Worm (Caenorhabditis elegans) whole organism, late embryonic: ENCODE results near the gene dos-3.
A peak's percentile ranks its signal among the peaks of the same experiment; 100 is the strongest.

Experiments
- C38D4.7 ChIP-seq: fragments of 200-800 bp; sonication (Bioruptor generic); optimal IDR thresholded peaks from 2 replicates; lab custom pipeline; 2018; ENCODE audit warnings: mild to moderate bottlenecking, missing genetic modification characterization, moderate library complexity, missing compliant biosample characterization
- K02D7.2 ChIP-seq: sonication (generic microtip); optimal IDR thresholded peaks from 2 replicates; lab custom pipeline; 2017; ENCODE audit warnings: mild to moderate bottlenecking, missing genetic modification characterization, missing compliant biosample characterization
- K09A11.1 ChIP-seq: sonication (generic microtip); optimal IDR thresholded peaks from 2 replicates; lab custom pipeline; 2017; ENCODE audit warnings: antibody characterized with exemption, mild to moderate bottlenecking, missing genetic modification characterization, missing compliant biosample characterization; ENCODE audit not compliant: insufficient read depth
- T23F11.4 ChIP-seq: fragments of 200-800 bp; sonication (Bioruptor generic); optimal IDR thresholded peaks from 2 replicates; lab custom pipeline; 2018; ENCODE audit warnings: mild to moderate bottlenecking, missing genetic modification characterization, missing compliant biosample characterization
- ceh-19 ChIP-seq: fragments of 200-800 bp; sonication (Bioruptor generic); optimal IDR thresholded peaks from 2 replicates; lab custom pipeline; 2018; ENCODE audit warnings: mild to moderate bottlenecking, missing genetic modification characterization, missing compliant biosample characterization
- ceh-2 ChIP-seq: sonication (generic microtip); optimal IDR thresholded peaks from 2 replicates; lab custom pipeline; 2016; ENCODE audit warnings: missing genotype, missing genetic modification characterization, missing compliant biosample characterization
- ceh-22 ChIP-seq: sonication (generic microtip); optimal IDR thresholded peaks from 2 replicates; lab custom pipeline; 2017; ENCODE audit warnings: missing biosample characterization, missing genetic modification characterization
- ceh-31 ChIP-seq: sonication (generic microtip); optimal IDR thresholded peaks from 2 replicates; lab custom pipeline; 2016; ENCODE audit warnings: missing genetic modification characterization, missing compliant biosample characterization
- ceh-45 ChIP-seq: fragments of 200-800 bp; sonication (Bioruptor generic); IDR thresholded peaks from 2 replicates; pipeline ENCODE4 v1.3.6; 2022; ENCODE audit warnings: missing genetic modification reagents, missing genetic modification characterization, missing compliant biosample characterization
- ceh-48 ChIP-seq: sonication (generic microtip); optimal IDR thresholded peaks from 2 replicates; lab custom pipeline; 2016; ENCODE audit warnings: missing genetic modification characterization, inconsistent platforms, missing compliant biosample characterization
- che-1 ChIP-seq: sonication (generic microtip); optimal IDR thresholded peaks from 2 replicates; lab custom pipeline; 2016; ENCODE audit warnings: mild to moderate bottlenecking, missing genetic modification characterization, missing compliant biosample characterization
- dmd-4 ChIP-seq: sonication (generic microtip); optimal IDR thresholded peaks from 2 replicates; lab custom pipeline; 2016; ENCODE audit warnings: borderline replicate concordance, missing genetic modification characterization, missing compliant biosample characterization
- dve-1 ChIP-seq: sonication (generic microtip); optimal IDR thresholded peaks from 2 replicates; lab custom pipeline; 2017; ENCODE audit warnings: antibody characterized with exemption, mild to moderate bottlenecking, missing genetic modification characterization, missing compliant biosample characterization
- elt-2 ChIP-seq: sonication (generic microtip); optimal IDR thresholded peaks from 2 replicates; lab custom pipeline; 2016; ENCODE audit warnings: missing genetic modification reagents, missing genetic modification characterization, missing compliant biosample characterization
- elt-4 ChIP-seq: sonication (generic microtip); optimal IDR thresholded peaks from 2 replicates; lab custom pipeline; 2016; ENCODE audit warnings: missing genetic modification characterization, missing compliant biosample characterization
- ets-4 ChIP-seq: sonication (generic microtip); optimal IDR thresholded peaks from 2 replicates; lab custom pipeline; 2016; ENCODE audit warnings: missing genetic modification characterization, missing compliant biosample characterization
- eyg-1 ChIP-seq: sonication (generic microtip); optimal IDR thresholded peaks from 2 replicates; lab custom pipeline; 2016; ENCODE audit warnings: missing genotype, missing genetic modification characterization, missing compliant biosample characterization
- fax-1 ChIP-seq: sonication (generic microtip); optimal IDR thresholded peaks from 2 replicates; lab custom pipeline; 2016; ENCODE audit warnings: missing genotype, missing genetic modification characterization, missing compliant biosample characterization
- fkh-10 ChIP-seq: fragments of 150-350 bp; optimal IDR thresholded peaks from 2 replicates; lab custom pipeline; 2014; ENCODE audit warnings: missing biosample characterization, missing genetic modification reagents, missing genetic modification characterization
- fkh-6 ChIP-seq: sonication (generic microtip); optimal IDR thresholded peaks from 2 replicates; lab custom pipeline; 2016; ENCODE audit warnings: missing genetic modification characterization, missing compliant biosample characterization
- gmeb-2 ChIP-seq: sonication (generic microtip); optimal IDR thresholded peaks from 2 replicates; lab custom pipeline; 2016; ENCODE audit warnings: missing genetic modification characterization, inconsistent platforms, missing compliant biosample characterization
- hlh-15 ChIP-seq: sonication (generic microtip); optimal IDR thresholded peaks from 2 replicates; lab custom pipeline; 2016; ENCODE audit warnings: missing genetic modification characterization, missing compliant biosample characterization
- hlh-6 ChIP-seq: sonication (generic microtip); optimal IDR thresholded peaks from 2 replicates; lab custom pipeline; 2016; ENCODE audit warnings: missing genotype, missing genetic modification characterization, missing compliant biosample characterization
- lim-6 ChIP-seq: sonication (generic microtip); optimal IDR thresholded peaks from 2 replicates; lab custom pipeline; 2016; ENCODE audit warnings: missing genetic modification characterization, missing compliant biosample characterization
- lin-11 ChIP-seq: fragments of 200-800 bp; sonication (Bioruptor generic); optimal IDR thresholded peaks from 2 replicates; lab custom pipeline; 2018; ENCODE audit warnings: mild to moderate bottlenecking, missing genetic modification characterization, missing compliant biosample characterization
- madf-2 ChIP-seq: sonication (generic microtip); optimal IDR thresholded peaks from 2 replicates; lab custom pipeline; 2017; ENCODE audit warnings: missing genetic modification characterization, missing compliant biosample characterization
- mec-3 ChIP-seq: sonication (generic microtip); optimal IDR thresholded peaks from 2 replicates; lab custom pipeline; 2016; ENCODE audit warnings: borderline replicate concordance, missing genetic modification characterization, missing compliant biosample characterization
- nfya-1 ChIP-seq: sonication (generic microtip); optimal IDR thresholded peaks from 2 replicates; lab custom pipeline; 2017; ENCODE audit warnings: missing genetic modification characterization, mild to moderate bottlenecking, missing compliant biosample characterization, antibody characterized with exemption, moderate library complexity
- nhr-232 ChIP-seq: sonication (generic microtip); optimal IDR thresholded peaks from 2 replicates; lab custom pipeline; 2016; ENCODE audit warnings: missing genetic modification characterization, missing compliant biosample characterization
- npax-4 ChIP-seq: sonication (generic microtip); optimal IDR thresholded peaks from 2 replicates; lab custom pipeline; 2016; ENCODE audit warnings: missing genetic modification characterization, missing compliant biosample characterization
- pag-3 ChIP-seq: sonication (generic microtip); optimal IDR thresholded peaks from 2 replicates; lab custom pipeline; 2016; ENCODE audit warnings: missing compliant biosample characterization, missing genetic modification characterization, borderline replicate concordance
- pat-9 ChIP-seq: fragments of 200-800 bp; sonication (Bioruptor generic); optimal IDR thresholded peaks from 2 replicates; lab custom pipeline; 2018; ENCODE audit warnings: mild to moderate bottlenecking, missing genetic modification characterization, moderate library complexity, missing compliant biosample characterization
- pha-2 ChIP-seq: sonication (generic microtip); optimal IDR thresholded peaks from 2 replicates; lab custom pipeline; 2017; ENCODE audit warnings: mild to moderate bottlenecking, missing genetic modification characterization, missing compliant biosample characterization
- pha-4 ChIP-seq: fragments of 150-350 bp; optimal IDR thresholded peaks from 2 replicates; lab custom pipeline; 2018; ENCODE audit warnings: missing biosample characterization, missing genetic modification reagents, missing genetic modification characterization
- pqm-1 ChIP-seq: sonication (generic microtip); optimal IDR thresholded peaks from 2 replicates; lab custom pipeline; 2016; ENCODE audit warnings: missing genetic modification characterization, missing compliant biosample characterization
- pros-1 ChIP-seq: fragments of 150-350 bp; optimal IDR thresholded peaks from 2 replicates; lab custom pipeline; 2014; ENCODE audit warnings: missing biosample characterization, missing genetic modification reagents, missing genetic modification characterization
- ref-2 ChIP-seq: sonication (generic microtip); optimal IDR thresholded peaks from 2 replicates; lab custom pipeline; 2016; ENCODE audit warnings: missing genetic modification characterization, missing compliant biosample characterization
- rnt-1 ChIP-seq: sonication (generic microtip); optimal IDR thresholded peaks from 2 replicates; lab custom pipeline; 2016; ENCODE audit warnings: missing genetic modification characterization, missing compliant biosample characterization
- sdc-2 ChIP-seq: sonication (generic microtip); optimal IDR thresholded peaks from 2 replicates; lab custom pipeline; 2016; ENCODE audit warnings: missing genotype, missing genetic modification characterization, missing compliant biosample characterization
- sox-4 ChIP-seq: sonication (generic microtip); optimal IDR thresholded peaks from 2 replicates; lab custom pipeline; 2017; ENCODE audit warnings: mild to moderate bottlenecking, missing genetic modification characterization, inconsistent platforms, missing compliant biosample characterization
- tbx-7 ChIP-seq: sonication (generic microtip); optimal IDR thresholded peaks from 2 replicates; lab custom pipeline; 2016; ENCODE audit warnings: missing genotype, missing genetic modification characterization, missing compliant biosample characterization
- unc-55 ChIP-seq: sonication (generic microtip); optimal IDR thresholded peaks from 2 replicates; lab custom pipeline; 2017; ENCODE audit warnings: missing biosample characterization, missing genetic modification reagents, missing genetic modification characterization

Gene dos-3

ce11 chrIII:887874-888299 lies 48.5 kb upstream of the dos-3 start (continued):
- TF ChIP-seq pros-1 (peak; percentile 67), ceh-22 (no peak), npax-4 (tag; lab: Kevin White, UChicago) (no peak), ceh-2 (tag; lab: Kevin White, UChicago) (no peak), che-1 (tag; lab: Kevin White, UChicago) (no peak), hlh-15 (tag; lab: Kevin White, UChicago) (no peak), T23F11.4 (GFP tag; lab: Kevin White, UChicago) (no peak), ref-2 (peak; percentile 35), ceh-31 (tag; lab: Kevin White, UChicago) (peak; percentile 83), lim-6 (no peak), hlh-6 (tag; lab: Kevin White, UChicago) (no peak), fax-1 (tag; lab: Kevin White, UChicago) (no peak), K09A11.1 (tag; lab: Kevin White, UChicago) (peak; percentile 46), lin-11 (no peak), mec-3 (tag; lab: Kevin White, UChicago) (no peak), pag-3 (tag; lab: Kevin White, UChicago) (no peak), ceh-45 (GFP tag; lab: Robert Waterston, UW) (0 out of 2 replicates have a peak, but pooled peaks have one; percentile 19), ceh-19 (GFP tag; lab: Kevin White, UChicago) (peak; percentile 68), pha-4 (no peak), ets-4 (tag; lab: Kevin White, UChicago) (no peak), gmeb-2 (no peak), pha-2 (tag; lab: Kevin White, UChicago) (no peak), unc-55 (GFP tag; lab: Kevin White, UChicago) (peak; percentile 55), ceh-48 (tag; lab: Kevin White, UChicago) (peak; percentile 99), fkh-6 (no peak), elt-4 (tag; lab: Kevin White, UChicago) (no peak), eyg-1 (tag; lab: Kevin White, UChicago) (peak; percentile 53), pqm-1 (tag; lab: Kevin White, UChicago) (no peak), dve-1 (tag; lab: Kevin White, UChicago) (peak; percentile 55), rnt-1 (tag; lab: Kevin White, UChicago) (peak; percentile 10), dmd-4 (tag; lab: Kevin White, UChicago) (no peak)

- no peak for TF ChIP-seq C38D4.7 (GFP tag; lab: Kevin White, UChicago)
- TF ChIP-seq pat-9 (tag; lab: Kevin White, UChicago), result no peak
- TF ChIP-seq pqm-1 (tag; lab: Kevin White, UChicago), result no peak
- TF ChIP-seq lim-6, result no peak
- TF ChIP-seq gmeb-2, result no peak
- TF ChIP-seq unc-55 (GFP tag; lab: Kevin White, UChicago), result no peak
- TF ChIP-seq pha-2 (tag; lab: Kevin White, UChicago), result no peak
- TF ChIP-seq madf-2 (tag; lab: Kevin White, UChicago), result no peak
- no peak for TF ChIP-seq nfya-1 (tag; lab: Kevin White, UChicago)
- no peak for TF ChIP-seq ceh-48 (tag; lab: Kevin White, UChicago)
- no peak for TF ChIP-seq sox-4
- no peak for TF ChIP-seq sdc-2 (tag; lab: Kevin White, UChicago)
- TF ChIP-seq nhr-232, result no peak
- TF ChIP-seq fkh-10 (GFP tag; lab: Kevin White, UChicago), result no peak
- TF ChIP-seq rnt-1 (tag; lab: Kevin White, UChicago), result no peak
- TF ChIP-seq K02D7.2 (tag; lab: Kevin White, UChicago), result no peak
- no peak for TF ChIP-seq tbx-7 (tag; lab: Kevin White, UChicago)
- TF ChIP-seq elt-2 (tag; lab: Kevin White, UChicago), result no peak
- no peak for TF ChIP-seq K09A11.1 (tag; lab: Kevin White, UChicago)
Observed at ce11 chrIII:886726-887125, 47.3 kb upstream of the dos-3 start, which contains the start of gene zer-1. TSS of gene zer-1 (minus strand) at chrIII:886793.
